Fruit fly (Drosophila melanogaster) whole organism, prepupa: ENCODE data around the gene CG13376.

Experiments used
- CG11902 ChIP-seq: fragments of 200-800 bp; sonication (Bioruptor generic); optimal IDR thresholded peaks from 3 replicates; lab custom pipeline; 2016; ENCODE audit warnings: missing biosample characterization, missing genetic modification characterization
- CG1621 ChIP-seq: fragments of 200-800 bp; sonication (Bioruptor generic); optimal IDR thresholded peaks from 3 replicates; lab custom pipeline; 2018; ENCODE audit warnings: missing biosample characterization, mild to moderate bottlenecking, missing genetic modification characterization
- Gug ChIP-seq: fragments of 200-800 bp; sonication (Bioruptor generic); IDR thresholded peaks from 2 replicates; pipeline ENCODE4 v1.3.6; 2022; ENCODE audit warnings: missing biosample characterization, missing genetic modification characterization
- Hr39 ChIP-seq: fragments of 200-800 bp; sonication (Bioruptor generic); optimal IDR thresholded peaks from 2 replicates; lab custom pipeline; 2016; ENCODE audit warnings: missing biosample characterization, missing genetic modification characterization
- Met ChIP-seq: fragments of 200-800 bp; sonication (Bioruptor generic); optimal IDR thresholded peaks from 3 replicates; lab custom pipeline; 2016; ENCODE audit warnings: missing biosample characterization, missing genetic modification characterization

DNA sequence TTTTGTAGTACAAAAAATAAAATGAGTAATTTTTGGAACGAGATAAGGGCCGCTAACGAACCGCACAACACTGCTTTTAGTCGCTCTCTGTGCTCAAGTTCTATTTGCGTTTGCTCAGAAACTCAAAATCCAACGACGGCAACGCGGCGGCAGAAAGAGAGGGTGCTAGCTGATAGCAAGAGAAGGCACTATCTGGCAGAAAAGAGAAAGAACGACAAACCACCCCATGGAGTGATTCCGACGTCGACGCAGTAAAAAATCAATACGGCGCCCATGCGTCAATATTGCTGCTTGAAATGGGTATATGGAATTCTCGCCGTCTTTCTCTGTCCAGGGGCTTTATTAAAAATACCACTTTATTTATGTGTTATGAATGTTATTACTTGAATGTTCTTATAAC is 9.2 kb upstream of the CG13376 start:
- no peak for TF ChIP-seq CG11902 (GFP tag; lab: Kevin White, UChicago)
- no peak for TF ChIP-seq Met (GFP tag; lab: Kevin White, UChicago)
- no peak for TF ChIP-seq Hr39 (GFP tag; lab: Kevin White, UChicago)
- TF ChIP-seq CG1621 (tag; lab: Kevin White, UChicago): no peak
- TF ChIP-seq Gug: no peak
